Fruit fly (Drosophila melanogaster): ENCODE measurements around the gene CG4297.

The CG4297 gene

dm6 chr2L:520331-521000 lies 48.5 kb upstream of the CG4297 start (continued):
- TF ChIP-seq Eip75B (GFP tag; optimal IDR thresholded peaks at IDR 0.05) (peak; percentile 75), dsx (GFP tag; optimal IDR thresholded peaks at IDR 0.05; ENCODE audit: poor library complexity, severe bottlenecking) (no peak), CG1621 (tag; optimal IDR thresholded peaks at IDR 0.05) (peak; percentile 33), Sox102F (GFP tag; optimal IDR thresholded peaks at IDR 0.05) (peak; percentile 49), OdsH (GFP tag; optimal IDR thresholded peaks at IDR 0.05) (peak; percentile 67), Blimp-1 (GFP tag; optimal IDR thresholded peaks at IDR 0.05) (no peak), fd85E (GFP tag; optimal IDR thresholded peaks at IDR 0.05) (no peak), fd59A (GFP tag; optimal IDR thresholded peaks at IDR 0.05) (peak; percentile 25), salr (GFP tag; optimal IDR thresholded peaks at IDR 0.05) (peak in 1 of 2 experiments; percentile 25), CG31627 (GFP tag; optimal IDR thresholded peaks at IDR 0.05) (peak; percentile 57), lz (GFP tag; optimal IDR thresholded peaks at IDR 0.05) (peak; percentile 43), net (GFP tag; optimal IDR thresholded peaks at IDR 0.05) (peak; percentile 43), Ets96B (tag; optimal IDR thresholded peaks at IDR 0.05) (peak; percentile 61), CG11294 (GFP tag; IDR thresholded peaks at IDR 0.05) (no peak), Met (GFP tag; optimal IDR thresholded peaks at IDR 0.05) (peak; percentile 65), esn (GFP tag; optimal IDR thresholded peaks at IDR 0.05) (peak; percentile 62), CG6163 (GFP tag; IDR thresholded peaks at IDR 0.05) (0 out of 3 replicates have a peak, but pooled peaks have one; percentile 64), CG8319 (GFP tag; optimal IDR thresholded peaks at IDR 0.05) (peak; percentile 16), CG9139 (GFP tag; optimal IDR thresholded peaks at IDR 0.05) (no peak), Gug (GFP tag; IDR thresholded peaks at IDR 0.05) (no peak), Sox14 (GFP tag; optimal IDR thresholded peaks at IDR 0.05) (peak; percentile 37), eg (GFP tag; IDR thresholded peaks at IDR 0.05) (0 out of 3 replicates have a peak, but pooled peaks have one; percentile 44)

- peak; percentile 54 for TF ChIP-seq Eip78C (GFP tag)
- TF ChIP-seq CG6808 (GFP tag; optimal IDR thresholded peaks at IDR 0.05), result peak; percentile 17
- peak; percentile 70 for TF ChIP-seq svp (GFP tag)
- no peak for TF ChIP-seq CG3919 (GFP tag; optimal IDR thresholded peaks at IDR 0.05)
- no peak for TF ChIP-seq Lpt (GFP tag; optimal IDR thresholded peaks at IDR 0.05)
Observed at dm6 chr2L:518979-519891, 47.2 kb upstream of the CG4297 start.

- TF ChIP-seq svp (GFP tag), result peak; percentile 33
- no peak for TF ChIP-seq ss (GFP tag; optimal IDR thresholded peaks at IDR 0.05)
- TF ChIP-seq CG15336 (GFP tag; IDR thresholded peaks at IDR 0.05), result no peak
- no peak for TF ChIP-seq salr (GFP tag; optimal IDR thresholded peaks at IDR 0.05)
Observed at dm6 chr2L:518620-518913, 46.6 kb upstream of the CG4297 start.

DNA sequence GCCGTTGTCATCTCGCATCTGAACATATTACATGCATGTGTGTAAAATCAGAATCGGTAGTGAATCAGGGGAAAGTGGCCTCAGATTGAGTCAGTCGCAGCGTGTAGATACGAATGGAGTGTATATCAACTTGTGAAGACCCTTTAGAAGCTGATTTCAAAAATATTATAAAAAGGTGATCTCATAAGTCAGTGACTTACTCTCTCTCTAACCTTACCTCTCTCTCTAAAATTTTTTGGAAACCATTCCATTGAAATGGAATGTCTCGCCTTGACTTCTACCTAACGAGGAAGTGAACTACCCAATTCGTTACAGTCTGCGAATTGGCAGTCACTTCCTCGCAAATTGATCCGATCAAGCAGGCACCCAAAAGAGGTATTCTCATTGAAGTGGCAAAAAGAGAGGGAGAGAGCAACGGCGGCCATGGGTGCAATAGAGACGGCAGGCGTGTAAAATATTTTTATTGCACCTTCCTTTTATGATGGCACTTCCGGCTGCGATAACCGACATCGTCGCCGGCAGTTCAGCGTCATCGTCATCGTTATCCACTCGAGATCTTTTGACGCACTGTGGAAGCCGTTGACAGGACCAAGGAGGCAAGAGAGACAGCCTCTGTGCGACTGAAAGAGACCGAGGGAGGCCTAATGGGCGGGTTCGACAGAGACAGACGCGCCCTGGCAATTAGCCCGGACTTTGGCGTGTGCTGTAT lies 46.1 kb upstream of the CG4297 start:
- TF ChIP-seq eg (GFP tag; IDR thresholded peaks at IDR 0.05) (no peak), net (GFP tag; optimal IDR thresholded peaks at IDR 0.05) (no peak), fd59A (GFP tag; optimal IDR thresholded peaks at IDR 0.05) (no peak), CG6792 (GFP tag; optimal IDR thresholded peaks at IDR 0.05) (peak; percentile 55), CG4318 (GFP tag; optimal IDR thresholded peaks at IDR 0.05) (no peak), CG31627 (GFP tag; optimal IDR thresholded peaks at IDR 0.05) (peak; percentile 56), lz (GFP tag; optimal IDR thresholded peaks at IDR 0.05) (peak; percentile 47), CG9139 (GFP tag; optimal IDR thresholded peaks at IDR 0.05) (no peak), achi (GFP tag; optimal IDR thresholded peaks at IDR 0.05) (peak; percentile 24), CG11902 (GFP tag; optimal IDR thresholded peaks at IDR 0.05) (peak; percentile 13), CG11294 (GFP tag; IDR thresholded peaks at IDR 0.05) (no peak), Sox102F (GFP tag; optimal IDR thresholded peaks at IDR 0.05) (peak; percentile 49), fkh (GFP tag; optimal IDR thresholded peaks at IDR 0.05) (no peak), fd85E (GFP tag; optimal IDR thresholded peaks at IDR 0.05) (no peak), CG6808 (GFP tag; optimal IDR thresholded peaks at IDR 0.05) (no peak), dac (GFP tag; optimal IDR thresholded peaks at IDR 0.05) (no peak), Hr39 (GFP tag; optimal IDR thresholded peaks at IDR 0.05) (peak; percentile 66), CG6163 (GFP tag; IDR thresholded peaks at IDR 0.05) (no peak), pdm3 (GFP tag; optimal IDR thresholded peaks at IDR 0.05) (peak; percentile 40), OdsH (GFP tag; optimal IDR thresholded peaks at IDR 0.05) (peak; percentile 23), spab (GFP tag; optimal IDR thresholded peaks at IDR 0.05) (peak; percentile 12), acj6 (GFP tag; optimal IDR thresholded peaks at IDR 0.05) (peak; percentile 19), Eip78C (GFP tag) (peak; percentile 85), CG15336 (GFP tag; IDR thresholded peaks at IDR 0.05) (no peak), CG16779 (tag; optimal IDR thresholded peaks at IDR 0.05) (no peak), Sox14 (GFP tag; optimal IDR thresholded peaks at IDR 0.05) (peak; percentile 12), CG8319 (GFP tag; optimal IDR thresholded peaks at IDR 0.05) (peak; percentile 13)

Measured in whole organism, prepupa.